Worm (Caenorhabditis elegans) whole organism, L2 larva: ENCODE results near the gene clec-138.

Experiments
- C34F6.9 ChIP-seq: fragments of 150-350 bp; optimal IDR thresholded peaks from 2 replicates; lab custom pipeline; 2014; ENCODE audit warnings: missing biosample characterization, missing genetic modification characterization
- F13H6.1 ChIP-seq: sonication (generic microtip); optimal IDR thresholded peaks from 2 replicates; lab custom pipeline; 2016; ENCODE audit warnings: missing genetic modification characterization, missing compliant biosample characterization
- ZK546.5 ChIP-seq: sonication (generic microtip); optimal IDR thresholded peaks from 2 replicates; lab custom pipeline; 2017; ENCODE audit warnings: missing biosample characterization, missing genetic modification characterization
- aly-2 ChIP-seq: fragments of 150-350 bp; optimal IDR thresholded peaks from 2 replicates; lab custom pipeline; 2014; ENCODE audit warnings: missing biosample characterization, missing genetic modification characterization
- blmp-1 ChIP-seq: sonication (generic microtip); optimal IDR thresholded peaks from 2 replicates; lab custom pipeline; 2017; ENCODE audit warnings: missing genetic modification characterization, mild to moderate bottlenecking, missing compliant biosample characterization, antibody characterized with exemption, moderate library complexity; ENCODE audit not compliant: insufficient read depth
- ceh-16 ChIP-seq: fragments of 150-350 bp; optimal IDR thresholded peaks from 2 replicates; lab custom pipeline; 2014; ENCODE audit warnings: missing biosample characterization, missing genetic modification characterization
- ceh-82 ChIP-seq: fragments of 150-350 bp; optimal IDR thresholded peaks from 2 replicates; lab custom pipeline; 2014; ENCODE audit warnings: missing biosample characterization, missing genetic modification characterization
- crh-2 ChIP-seq: sonication (generic microtip); optimal IDR thresholded peaks from 2 replicates; lab custom pipeline; 2017; ENCODE audit warnings: missing biosample characterization, missing genetic modification characterization
- dmd-4 ChIP-seq: sonication (generic microtip); optimal IDR thresholded peaks from 2 replicates; lab custom pipeline; 2017; ENCODE audit warnings: missing biosample characterization, missing genetic modification characterization
- elt-1 ChIP-seq: fragments of 150-350 bp; optimal IDR thresholded peaks from 2 replicates; lab custom pipeline; 2014; ENCODE audit warnings: missing biosample characterization, missing genetic modification characterization
- elt-3 ChIP-seq: sonication (generic microtip); optimal IDR thresholded peaks from 2 replicates; lab custom pipeline; 2017; ENCODE audit warnings: missing biosample characterization, missing genetic modification characterization
- fos-1 ChIP-seq: fragments of 150-350 bp; optimal IDR thresholded peaks from 2 replicates; lab custom pipeline; 2014; ENCODE audit warnings: missing biosample characterization, missing genetic modification characterization
- gmeb-1 ChIP-seq: fragments of 150-350 bp; optimal IDR thresholded peaks from 2 replicates; lab custom pipeline; 2014; ENCODE audit warnings: missing biosample characterization, missing genetic modification characterization
- lin-11 ChIP-seq: fragments of 150-350 bp; sonication (generic microtip); optimal IDR thresholded peaks from 2 replicates; lab custom pipeline; 2014; ENCODE audit warnings: missing biosample characterization, missing genetic modification characterization, inconsistent platforms, mixed read lengths
- lin-13 ChIP-seq: fragments of 150-350 bp; optimal IDR thresholded peaks from 2 replicates; lab custom pipeline; 2014; ENCODE audit warnings: missing biosample characterization, missing genetic modification reagents, missing genetic modification characterization
- lin-39 ChIP-seq: fragments of 150-350 bp; optimal IDR thresholded peaks from 2 replicates; lab custom pipeline; 2014; ENCODE audit warnings: missing biosample characterization, missing genetic modification reagents, missing genetic modification characterization
- lsy-2 ChIP-seq, 2 experiments: fragments of 150-350 bp in 1 of 2; sonication (generic microtip) in 1 of 2; optimal IDR thresholded peaks; 2 replicates each; lab custom pipeline; 2014 to 2017; ENCODE audit warnings: missing biosample characterization in 2 of 2, missing genetic modification characterization in 2 of 2
- mab-5 ChIP-seq: fragments of 150-350 bp; optimal IDR thresholded peaks from 2 replicates; lab custom pipeline; 2014; ENCODE audit warnings: missing biosample characterization, missing genetic modification characterization
- mbf-1 ChIP-seq: sonication (generic microtip); optimal IDR thresholded peaks from 2 replicates; lab custom pipeline; 2017; ENCODE audit warnings: missing biosample characterization, missing genetic modification characterization
- mdl-1 ChIP-seq, 2 experiments: fragments of 150-350 bp in 1 of 2; sonication (generic microtip) in 1 of 2; optimal IDR thresholded peaks; 2 replicates each; lab custom pipeline; 2017; ENCODE audit warnings: missing biosample characterization in 2 of 2, missing genetic modification characterization in 2 of 2
- nhr-10 ChIP-seq: sonication (generic microtip); optimal IDR thresholded peaks from 2 replicates; lab custom pipeline; 2017; ENCODE audit warnings: missing biosample characterization, missing genetic modification characterization
- nhr-12 ChIP-seq: fragments of 150-350 bp; optimal IDR thresholded peaks from 2 replicates; lab custom pipeline; 2014; ENCODE audit warnings: missing biosample characterization, missing genetic modification characterization
- nhr-129 ChIP-seq: fragments of 150-350 bp; optimal IDR thresholded peaks from 2 replicates; lab custom pipeline; 2014; ENCODE audit warnings: missing biosample characterization, missing genetic modification characterization
- nhr-21 ChIP-seq: fragments of 150-350 bp; optimal IDR thresholded peaks from 2 replicates; lab custom pipeline; 2014; ENCODE audit warnings: missing biosample characterization, missing genetic modification characterization
- nhr-23 ChIP-seq: fragments of 150-350 bp; optimal IDR thresholded peaks from 2 replicates; lab custom pipeline; 2014; ENCODE audit warnings: missing biosample characterization, missing genetic modification reagents, missing genetic modification characterization
- nhr-237 ChIP-seq: fragments of 150-350 bp; optimal IDR thresholded peaks from 2 replicates; lab custom pipeline; 2014; ENCODE audit warnings: missing biosample characterization, missing genetic modification characterization
- nhr-25 ChIP-seq: fragments of 150-350 bp; sonication (generic microtip); optimal IDR thresholded peaks from 3 replicates; lab custom pipeline; 2014; ENCODE audit warnings: missing biosample characterization, missing genetic modification characterization
- sem-4 ChIP-seq: fragments of 150-350 bp; optimal IDR thresholded peaks from 2 replicates; lab custom pipeline; 2014; ENCODE audit warnings: missing biosample characterization, missing genetic modification reagents, missing genetic modification characterization
- skn-1 ChIP-seq: sonication (generic microtip); optimal IDR thresholded peaks from 2 replicates; lab custom pipeline; 2017; ENCODE audit warnings: missing biosample characterization, missing genetic modification characterization
- sma-3 ChIP-seq: sonication (generic microtip); optimal IDR thresholded peaks from 2 replicates; lab custom pipeline; 2016; ENCODE audit warnings: missing genetic modification reagents, missing genetic modification characterization, missing compliant biosample characterization
- sma-9 ChIP-seq, 2 experiments: fragments of 150-350 bp in 1 of 2; sonication (generic microtip) in 1 of 2; optimal IDR thresholded peaks; 2 replicates each; lab custom pipeline; 2014 to 2016; ENCODE audit warnings: missing genetic modification characterization in 2 of 2, mild to moderate bottlenecking in 1 of 2, missing biosample characterization in 1 of 2, missing compliant biosample characterization in 1 of 2, missing genetic modification reagents in 1 of 2, moderate library complexity in 1 of 2
- snpc-4 ChIP-seq: fragments of 150-350 bp; optimal IDR thresholded peaks from 2 replicates; lab custom pipeline; 2014; ENCODE audit warnings: missing biosample characterization, missing genetic modification characterization
- unc-39 ChIP-seq: fragments of 150-350 bp; optimal IDR thresholded peaks from 2 replicates; lab custom pipeline; 2014; ENCODE audit warnings: missing biosample characterization, missing genetic modification characterization
- unc-55 ChIP-seq: fragments of 150-350 bp; sonication (generic microtip); optimal IDR thresholded peaks from 3 replicates; lab custom pipeline; 2014; ENCODE audit warnings: missing biosample characterization, missing genetic modification reagents, missing genetic modification characterization
- unc-62 ChIP-seq: fragments of 150-350 bp; optimal IDR thresholded peaks from 2 replicates; lab custom pipeline; 2014; ENCODE audit warnings: missing biosample characterization, missing genetic modification reagents, missing genetic modification characterization
- zag-1 ChIP-seq: fragments of 150-350 bp; optimal IDR thresholded peaks from 2 replicates; lab custom pipeline; 2014; ENCODE audit warnings: missing biosample characterization, missing genetic modification characterization
- ztf-11 ChIP-seq: sonication (generic microtip); optimal IDR thresholded peaks from 2 replicates; lab custom pipeline; 2017; ENCODE audit warnings: missing biosample characterization, missing genetic modification characterization

The clec-138 gene

ce11 chrII:4604680-4605079, 14.9 kb downstream of the clec-138 start:
- TF ChIP-seq ZK546.5 (no peak), fos-1 (tag; lab: Kevin White, UChicago) (no peak), ceh-16 (tag; lab: Kevin White, UChicago) (no peak)

- TF ChIP-seq unc-55 (peak; percentile 52), elt-1 (tag; lab: Kevin White, UChicago) (no peak), lsy-2 (tag; optimal IDR thresholded peaks at IDR 0.05; lab: Kevin White, UChicago) (peak in 1 of 2 experiments; percentile 28), mdl-1 (tag; optimal IDR thresholded peaks at IDR 0.05; lab: Kevin White, UChicago) (no peak), crh-2 (peak; percentile 52), nhr-237 (tag; lab: Kevin White, UChicago) (no peak), ZK546.5 (no peak), nhr-21 (tag; lab: Kevin White, UChicago) (no peak), fos-1 (tag; lab: Kevin White, UChicago) (peak; percentile 92), C34F6.9 (tag; lab: Kevin White, UChicago) (peak; percentile 33), skn-1 (tag; lab: Kevin White, UChicago) (peak; percentile 70)
- TF ChIP-seq, all 48 proteins: peak for 6
Measured at ce11 chrII:4604149-4604548, 15.5 kb downstream of the clec-138 start.

- peak; percentile 88 for TF ChIP-seq gmeb-1 (tag; lab: Kevin White, UChicago)
- TF ChIP-seq sma-3 (GFP tag; lab: Kevin White, UChicago), result peak; percentile 87
- peak; percentile 72 for TF ChIP-seq nhr-25 (tag; lab: Kevin White, UChicago)
- peak; percentile 78 for TF ChIP-seq sma-9 (GFP tag; optimal IDR thresholded peaks at IDR 0.05; lab: Kevin White, UChicago)
- no peak for TF ChIP-seq sma-9 (tag; optimal IDR thresholded peaks at IDR 0.05; lab: Kevin White, UChicago)
- peak; percentile 8 for TF ChIP-seq lin-11 (tag; lab: Kevin White, UChicago)
- TF ChIP-seq nhr-21 (tag; lab: Kevin White, UChicago), result peak; percentile 47
- TF ChIP-seq unc-62 (GFP tag; lab: Kevin White, UChicago), result no peak
- no peak for TF ChIP-seq unc-39 (tag; lab: Kevin White, UChicago)
- peak; percentile 6 for TF ChIP-seq mab-5 (tag; lab: Kevin White, UChicago)
- no peak for TF ChIP-seq mdl-1 (tag; optimal IDR thresholded peaks at IDR 0.05; lab: Kevin White, UChicago)
- TF ChIP-seq unc-55, result peak; percentile 80
- no peak for TF ChIP-seq dmd-4 (tag; lab: Kevin White, UChicago)
- TF ChIP-seq snpc-4 (tag; lab: Kevin White, UChicago), result peak; percentile 58
- TF ChIP-seq lin-13 (GFP tag; lab: Kevin White, UChicago), result peak; percentile 54
- no peak for TF ChIP-seq ceh-16 (tag; lab: Kevin White, UChicago)
- TF ChIP-seq F13H6.1 (tag; lab: Kevin White, UChicago), result peak; percentile 76
- peak; percentile 57 for TF ChIP-seq sem-4 (tag; lab: Kevin White, UChicago)
- TF ChIP-seq crh-2, result peak; percentile 68
- peak; percentile 72 for TF ChIP-seq fos-1 (tag; lab: Kevin White, UChicago)
- peak; percentile 72 for TF ChIP-seq C34F6.9 (tag; lab: Kevin White, UChicago)
- TF ChIP-seq lsy-2 (tag; optimal IDR thresholded peaks at IDR 0.05; lab: Kevin White, UChicago), result peak; percentile 42 to 81
- no peak for TF ChIP-seq zag-1 (tag; lab: Kevin White, UChicago)
- TF ChIP-seq nhr-129 (tag; lab: Kevin White, UChicago), result peak; percentile 49
Measured at ce11 chrII:4603035-4603434, 16.6 kb downstream of the clec-138 start, which contains the start of gene F35D11.4. F35D11.4 (plus strand) TSS chrII:4603427.

- no peak for TF ChIP-seq skn-1 (tag; lab: Kevin White, UChicago)
- no peak for TF ChIP-seq ceh-82 (tag; lab: Kevin White, UChicago)
- TF ChIP-seq lin-39 (tag; lab: Kevin White, UChicago), result no peak
- TF ChIP-seq nhr-25 (tag; lab: Kevin White, UChicago), result no peak
- no peak for TF ChIP-seq mbf-1 (tag; lab: Kevin White, UChicago)
- no peak for TF ChIP-seq nhr-10 (tag; lab: Kevin White, UChicago)
Measured at ce11 chrII:4602533-4602932, 17.1 kb downstream of the clec-138 start, which contains the start of gene coa-3. coa-3 (minus strand) TSS chrII:4602633.

- TF ChIP-seq zag-1 (tag; lab: Kevin White, UChicago) (no peak), lin-39 (tag; lab: Kevin White, UChicago) (no peak), mbf-1 (tag; lab: Kevin White, UChicago) (no peak), nhr-21 (tag; lab: Kevin White, UChicago) (no peak), nhr-10 (tag; lab: Kevin White, UChicago) (no peak), aly-2 (tag; lab: Kevin White, UChicago) (no peak), nhr-12 (tag; lab: Kevin White, UChicago) (no peak), ZK546.5 (no peak), blmp-1 (tag; lab: Kevin White, UChicago) (no peak), mab-5 (tag; lab: Kevin White, UChicago) (no peak), nhr-129 (tag; lab: Kevin White, UChicago) (no peak), skn-1 (tag; lab: Kevin White, UChicago) (no peak), elt-1 (tag; lab: Kevin White, UChicago) (no peak), ztf-11 (tag; lab: Kevin White, UChicago) (no peak), nhr-23 (tag; lab: Kevin White, UChicago) (no peak), elt-3 (tag; lab: Kevin White, UChicago) (no peak)
Measured at ce11 chrII:4601256-4601655, 18.3 kb downstream of the clec-138 start, which contains the start of gene ipla-1. ipla-1 (minus strand) TSS chrII:4601356.
